Worm (Caenorhabditis elegans) whole organism, L2 larva: ENCODE results near the gene M163.22.

Source experiments
- C34F6.9 ChIP-seq: fragments of 150-350 bp; optimal IDR thresholded peaks from 2 replicates; lab custom pipeline; 2014; ENCODE audit warnings: missing biosample characterization, missing genetic modification characterization
- F13H6.1 ChIP-seq: sonication (generic microtip); optimal IDR thresholded peaks from 2 replicates; lab custom pipeline; 2016; ENCODE audit warnings: missing genetic modification characterization, missing compliant biosample characterization
- R02D3.7 ChIP-seq: fragments of 150-350 bp; optimal IDR thresholded peaks from 2 replicates; lab custom pipeline; 2014; ENCODE audit warnings: missing biosample characterization, missing genetic modification characterization
- Y55F3AM.14 ChIP-seq: fragments of 200-800 bp; sonication (Bioruptor generic); optimal IDR thresholded peaks from 2 replicates; lab custom pipeline; 2018; ENCODE audit warnings: mild to moderate bottlenecking, missing genetic modification characterization, missing compliant biosample characterization
- ZK546.5 ChIP-seq: sonication (generic microtip); optimal IDR thresholded peaks from 2 replicates; lab custom pipeline; 2017; ENCODE audit warnings: missing biosample characterization, missing genetic modification characterization
- alr-1 ChIP-seq: fragments of 150-350 bp; optimal IDR thresholded peaks from 2 replicates; lab custom pipeline; 2014; ENCODE audit warnings: missing biosample characterization, missing genetic modification characterization
- aly-2 ChIP-seq: fragments of 150-350 bp; optimal IDR thresholded peaks from 2 replicates; lab custom pipeline; 2014; ENCODE audit warnings: missing biosample characterization, missing genetic modification characterization
- ama-1 ChIP-seq: fragments of 150-350 bp; optimal IDR thresholded peaks from 2 replicates; lab custom pipeline; 2018; ENCODE audit warnings: inconsistent platforms
- blmp-1 ChIP-seq: sonication (generic microtip); optimal IDR thresholded peaks from 2 replicates; lab custom pipeline; 2017; ENCODE audit warnings: missing genetic modification characterization, mild to moderate bottlenecking, missing compliant biosample characterization, antibody characterized with exemption, moderate library complexity; ENCODE audit not compliant: insufficient read depth
- ceh-16 ChIP-seq: fragments of 150-350 bp; optimal IDR thresholded peaks from 2 replicates; lab custom pipeline; 2014; ENCODE audit warnings: missing biosample characterization, missing genetic modification characterization
- ceh-82 ChIP-seq: fragments of 150-350 bp; optimal IDR thresholded peaks from 2 replicates; lab custom pipeline; 2014; ENCODE audit warnings: missing biosample characterization, missing genetic modification characterization
- crh-2 ChIP-seq: sonication (generic microtip); optimal IDR thresholded peaks from 2 replicates; lab custom pipeline; 2017; ENCODE audit warnings: missing biosample characterization, missing genetic modification characterization
- dmd-4 ChIP-seq: sonication (generic microtip); optimal IDR thresholded peaks from 2 replicates; lab custom pipeline; 2017; ENCODE audit warnings: missing biosample characterization, missing genetic modification characterization
- egl-27 ChIP-seq: sonication (generic microtip); optimal IDR thresholded peaks from 3 replicates; lab custom pipeline; 2017; ENCODE audit warnings: missing biosample characterization, missing genetic modification reagents, missing genetic modification characterization
- elt-1 ChIP-seq: fragments of 150-350 bp; optimal IDR thresholded peaks from 2 replicates; lab custom pipeline; 2014; ENCODE audit warnings: missing biosample characterization, missing genetic modification characterization
- elt-3 ChIP-seq: sonication (generic microtip); optimal IDR thresholded peaks from 2 replicates; lab custom pipeline; 2017; ENCODE audit warnings: missing biosample characterization, missing genetic modification characterization
- fos-1 ChIP-seq: fragments of 150-350 bp; optimal IDR thresholded peaks from 2 replicates; lab custom pipeline; 2014; ENCODE audit warnings: missing biosample characterization, missing genetic modification characterization
- gmeb-1 ChIP-seq: fragments of 150-350 bp; optimal IDR thresholded peaks from 2 replicates; lab custom pipeline; 2014; ENCODE audit warnings: missing biosample characterization, missing genetic modification characterization
- lin-11 ChIP-seq: fragments of 150-350 bp; sonication (generic microtip); optimal IDR thresholded peaks from 2 replicates; lab custom pipeline; 2014; ENCODE audit warnings: missing biosample characterization, missing genetic modification characterization, inconsistent platforms, mixed read lengths
- lin-13 ChIP-seq: fragments of 150-350 bp; optimal IDR thresholded peaks from 2 replicates; lab custom pipeline; 2014; ENCODE audit warnings: missing biosample characterization, missing genetic modification reagents, missing genetic modification characterization
- lin-39 ChIP-seq: fragments of 150-350 bp; optimal IDR thresholded peaks from 2 replicates; lab custom pipeline; 2014; ENCODE audit warnings: missing biosample characterization, missing genetic modification reagents, missing genetic modification characterization
- lsy-2 ChIP-seq, 2 experiments: fragments of 150-350 bp in 1 of 2; sonication (generic microtip) in 1 of 2; optimal IDR thresholded peaks; 2 replicates each; lab custom pipeline; 2014 to 2017; ENCODE audit warnings: missing biosample characterization in 2 of 2, missing genetic modification characterization in 2 of 2
- mab-5 ChIP-seq: fragments of 150-350 bp; optimal IDR thresholded peaks from 2 replicates; lab custom pipeline; 2014; ENCODE audit warnings: missing biosample characterization, missing genetic modification characterization
- mbf-1 ChIP-seq: sonication (generic microtip); optimal IDR thresholded peaks from 2 replicates; lab custom pipeline; 2017; ENCODE audit warnings: missing biosample characterization, missing genetic modification characterization
- mdl-1 ChIP-seq, 2 experiments: fragments of 150-350 bp in 1 of 2; sonication (generic microtip) in 1 of 2; optimal IDR thresholded peaks; 2 replicates each; lab custom pipeline; 2017; ENCODE audit warnings: missing biosample characterization in 2 of 2, missing genetic modification characterization in 2 of 2
- nhr-10 ChIP-seq: sonication (generic microtip); optimal IDR thresholded peaks from 2 replicates; lab custom pipeline; 2017; ENCODE audit warnings: missing biosample characterization, missing genetic modification characterization
- nhr-11 ChIP-seq: fragments of 150-350 bp; optimal IDR thresholded peaks from 2 replicates; lab custom pipeline; 2014; ENCODE audit warnings: missing biosample characterization, missing genetic modification characterization
- nhr-12 ChIP-seq: fragments of 150-350 bp; optimal IDR thresholded peaks from 2 replicates; lab custom pipeline; 2014; ENCODE audit warnings: missing biosample characterization, missing genetic modification characterization
- nhr-129 ChIP-seq: fragments of 150-350 bp; optimal IDR thresholded peaks from 2 replicates; lab custom pipeline; 2014; ENCODE audit warnings: missing biosample characterization, missing genetic modification characterization
- nhr-21 ChIP-seq: fragments of 150-350 bp; optimal IDR thresholded peaks from 2 replicates; lab custom pipeline; 2014; ENCODE audit warnings: missing biosample characterization, missing genetic modification characterization
- nhr-23 ChIP-seq: fragments of 150-350 bp; optimal IDR thresholded peaks from 2 replicates; lab custom pipeline; 2014; ENCODE audit warnings: missing biosample characterization, missing genetic modification reagents, missing genetic modification characterization
- nhr-237 ChIP-seq: fragments of 150-350 bp; optimal IDR thresholded peaks from 2 replicates; lab custom pipeline; 2014; ENCODE audit warnings: missing biosample characterization, missing genetic modification characterization
- nhr-25 ChIP-seq: fragments of 150-350 bp; sonication (generic microtip); optimal IDR thresholded peaks from 3 replicates; lab custom pipeline; 2014; ENCODE audit warnings: missing biosample characterization, missing genetic modification characterization
- nhr-6 ChIP-seq: fragments of 150-350 bp; optimal IDR thresholded peaks from 2 replicates; lab custom pipeline; 2014; ENCODE audit warnings: missing biosample characterization, missing genetic modification characterization
- nhr-77 ChIP-seq: fragments of 150-350 bp; optimal IDR thresholded peaks from 2 replicates; lab custom pipeline; 2014; ENCODE audit warnings: missing biosample characterization, missing genetic modification characterization
- peb-1 ChIP-seq: fragments of 150-350 bp; optimal IDR thresholded peaks from 2 replicates; lab custom pipeline; 2014; ENCODE audit warnings: missing biosample characterization, missing genetic modification characterization
- sem-4 ChIP-seq: fragments of 150-350 bp; optimal IDR thresholded peaks from 2 replicates; lab custom pipeline; 2014; ENCODE audit warnings: missing biosample characterization, missing genetic modification reagents, missing genetic modification characterization
- skn-1 ChIP-seq: sonication (generic microtip); optimal IDR thresholded peaks from 2 replicates; lab custom pipeline; 2017; ENCODE audit warnings: missing biosample characterization, missing genetic modification characterization
- sma-3 ChIP-seq: sonication (generic microtip); optimal IDR thresholded peaks from 2 replicates; lab custom pipeline; 2016; ENCODE audit warnings: missing genetic modification reagents, missing genetic modification characterization, missing compliant biosample characterization
- sma-9 ChIP-seq, 2 experiments: fragments of 150-350 bp in 1 of 2; sonication (generic microtip) in 1 of 2; optimal IDR thresholded peaks; 2 replicates each; lab custom pipeline; 2014 to 2016; ENCODE audit warnings: missing genetic modification characterization in 2 of 2, mild to moderate bottlenecking in 1 of 2, missing biosample characterization in 1 of 2, missing compliant biosample characterization in 1 of 2, missing genetic modification reagents in 1 of 2, moderate library complexity in 1 of 2
- snpc-4 ChIP-seq: fragments of 150-350 bp; optimal IDR thresholded peaks from 2 replicates; lab custom pipeline; 2014; ENCODE audit warnings: missing biosample characterization, missing genetic modification characterization
- unc-39 ChIP-seq: fragments of 150-350 bp; optimal IDR thresholded peaks from 2 replicates; lab custom pipeline; 2014; ENCODE audit warnings: missing biosample characterization, missing genetic modification characterization
- unc-55 ChIP-seq: fragments of 150-350 bp; sonication (generic microtip); optimal IDR thresholded peaks from 3 replicates; lab custom pipeline; 2014; ENCODE audit warnings: missing biosample characterization, missing genetic modification reagents, missing genetic modification characterization
- unc-62 ChIP-seq: fragments of 150-350 bp; optimal IDR thresholded peaks from 2 replicates; lab custom pipeline; 2014; ENCODE audit warnings: missing biosample characterization, missing genetic modification reagents, missing genetic modification characterization
- zag-1 ChIP-seq: fragments of 150-350 bp; optimal IDR thresholded peaks from 2 replicates; lab custom pipeline; 2014; ENCODE audit warnings: missing biosample characterization, missing genetic modification characterization
- ztf-1 ChIP-seq: fragments of 200-800 bp; sonication (Bioruptor generic); conservative IDR thresholded peaks from 2 replicates; pipeline ENCODE4 v1.3.6; 2022; ENCODE audit warnings: missing genetic modification characterization, missing compliant biosample characterization
- ztf-11 ChIP-seq: sonication (generic microtip); optimal IDR thresholded peaks from 2 replicates; lab custom pipeline; 2017; ENCODE audit warnings: missing biosample characterization, missing genetic modification characterization
- ztf-4 ChIP-seq: fragments of 150-350 bp; optimal IDR thresholded peaks from 2 replicates; lab custom pipeline; 2014; ENCODE audit warnings: missing biosample characterization, missing genetic modification characterization

Gene M163.22

ce11 chrX:14507992-14508391, 42.3 kb downstream of the M163.22 start:
- TF ChIP-seq nhr-12 (no peak), sem-4 (tag; lab: Kevin White, UChicago) (peak; percentile 26), F13H6.1 (tag; lab: Kevin White, UChicago) (peak; percentile 46), ceh-16 (tag; lab: Kevin White, UChicago) (peak; percentile 47), egl-27 (tag; lab: Kevin White, UChicago) (peak; percentile 54), ztf-11 (tag; lab: Kevin White, UChicago) (no peak), nhr-6 (tag; lab: Kevin White, UChicago) (peak; percentile 51), sma-9 (GFP tag; optimal IDR thresholded peaks at IDR 0.05; lab: Kevin White, UChicago) (peak; percentile 80), sma-9 (tag; optimal IDR thresholded peaks at IDR 0.05; lab: Kevin White, UChicago) (no peak), ama-1 (lab: Kevin White, UChicago) (no peak), nhr-129 (peak; percentile 53), nhr-25 (peak; percentile 94), blmp-1 (tag; lab: Kevin White, UChicago) (peak; percentile 97), nhr-21 (tag; lab: Kevin White, UChicago) (peak; percentile 83), elt-1 (tag; lab: Kevin White, UChicago) (no peak), sma-3 (peak; percentile 69), zag-1 (tag; lab: Kevin White, UChicago) (no peak), lin-39 (tag; lab: Kevin White, UChicago) (no peak), fos-1 (tag; lab: Kevin White, UChicago) (peak; percentile 43), nhr-10 (tag; lab: Kevin White, UChicago) (no peak), nhr-23 (tag; lab: Kevin White, UChicago) (no peak)

DNA sequence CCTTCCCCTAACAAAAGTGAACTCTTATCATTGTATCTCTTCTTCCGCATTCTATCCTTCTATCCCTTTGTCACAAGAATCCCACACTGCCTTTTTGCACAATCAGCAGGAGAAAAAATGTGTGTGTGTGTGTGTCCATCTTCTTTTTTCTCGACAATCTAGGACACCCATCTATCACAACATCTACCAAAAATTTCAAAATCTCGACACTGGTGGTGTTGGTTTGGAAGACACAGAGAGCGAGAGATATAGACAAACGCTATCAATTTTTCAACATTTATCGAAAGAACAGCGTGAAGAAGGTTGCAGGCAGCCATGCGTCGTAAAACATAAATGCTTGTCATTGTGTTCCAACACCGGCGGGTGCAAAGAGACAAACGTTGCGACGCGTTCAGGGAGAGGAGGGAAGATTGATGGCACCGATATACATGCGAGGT, 43.1 kb downstream of the M163.22 start:
- TF ChIP-seq Y55F3AM.14, result no peak
- no peak for TF ChIP-seq ztf-1
- TF ChIP-seq peb-1 (tag; lab: Kevin White, UChicago), result no peak
- TF ChIP-seq skn-1 (tag; lab: Kevin White, UChicago), result no peak
- peak; percentile 24 for TF ChIP-seq lin-13 (GFP tag; lab: Kevin White, UChicago)
- TF ChIP-seq fos-1 (tag; lab: Kevin White, UChicago), result peak; percentile 53
- no peak for TF ChIP-seq unc-55
- peak; percentile 81 for TF ChIP-seq F13H6.1 (tag; lab: Kevin White, UChicago)
- peak; percentile 91 for TF ChIP-seq egl-27 (tag; lab: Kevin White, UChicago)
- peak; percentile 73 for TF ChIP-seq blmp-1 (tag; lab: Kevin White, UChicago)
- TF ChIP-seq zag-1 (tag; lab: Kevin White, UChicago), result no peak
- TF ChIP-seq alr-1 (tag; lab: Kevin White, UChicago), result no peak
- TF ChIP-seq nhr-6 (tag; lab: Kevin White, UChicago), result peak; percentile 51
- no peak for TF ChIP-seq nhr-23 (tag; lab: Kevin White, UChicago)
- TF ChIP-seq C34F6.9 (tag; lab: Kevin White, UChicago), result peak; percentile 49
- TF ChIP-seq ceh-82 (tag; lab: Kevin White, UChicago), result no peak
- peak; percentile 82 for TF ChIP-seq nhr-129
- no peak for TF ChIP-seq nhr-77 (tag; lab: Kevin White, UChicago)
- TF ChIP-seq gmeb-1 (tag; lab: Kevin White, UChicago), result no peak
- TF ChIP-seq crh-2, result peak; percentile 46
- TF ChIP-seq nhr-21 (tag; lab: Kevin White, UChicago), result peak; percentile 84
- no peak for TF ChIP-seq ztf-11 (tag; lab: Kevin White, UChicago)
- TF ChIP-seq mab-5 (tag; lab: Kevin White, UChicago), result no peak
- TF ChIP-seq aly-2, result no peak
- peak; percentile 66 for TF ChIP-seq sma-3
- TF ChIP-seq R02D3.7, result no peak
- TF ChIP-seq nhr-10 (tag; lab: Kevin White, UChicago), result no peak
- TF ChIP-seq ceh-16 (tag; lab: Kevin White, UChicago), result peak; percentile 67
- TF ChIP-seq ama-1 (lab: Kevin White, UChicago), result no peak
- no peak for TF ChIP-seq lin-39 (tag; lab: Kevin White, UChicago)
- TF ChIP-seq ZK546.5, result no peak
- TF ChIP-seq sma-9 (GFP tag; optimal IDR thresholded peaks at IDR 0.05; lab: Kevin White, UChicago), result peak; percentile 93
- TF ChIP-seq sma-9 (tag; optimal IDR thresholded peaks at IDR 0.05; lab: Kevin White, UChicago), result no peak
- peak; percentile 88 for TF ChIP-seq nhr-25
- no peak for TF ChIP-seq mbf-1 (tag; lab: Kevin White, UChicago)
- no peak for TF ChIP-seq unc-39 (tag; lab: Kevin White, UChicago)
- TF ChIP-seq mdl-1 (tag; optimal IDR thresholded peaks at IDR 0.05; lab: Kevin White, UChicago), result peak in 1 of 2 experiments; percentile 10
- TF ChIP-seq elt-3 (tag; lab: Kevin White, UChicago), result no peak
- peak; percentile 46 for TF ChIP-seq elt-1 (tag; lab: Kevin White, UChicago)
- peak; percentile 78 for TF ChIP-seq sem-4 (tag; lab: Kevin White, UChicago)
- peak in 1 of 2 experiments; percentile 64 for TF ChIP-seq lsy-2 (tag; optimal IDR thresholded peaks at IDR 0.05; lab: Kevin White, UChicago)
- no peak for TF ChIP-seq dmd-4 (tag; lab: Kevin White, UChicago)
- TF ChIP-seq nhr-12, result no peak
- no peak for TF ChIP-seq lin-11
- peak; percentile 24 for TF ChIP-seq ztf-4 (tag; lab: Kevin White, UChicago)
- TF ChIP-seq unc-62 (GFP tag; lab: Kevin White, UChicago), result peak; percentile 74
- no peak for TF ChIP-seq snpc-4
- TF ChIP-seq nhr-11 (tag; lab: Kevin White, UChicago), result no peak
- TF ChIP-seq nhr-237 (tag; lab: Kevin White, UChicago), result no peak
